Fruit fly (Drosophila melanogaster): ENCODE results near the gene Cip4.

- TF ChIP-seq CG8478 (optimal IDR thresholded peaks at IDR 0.05) (no peak), CTCF (optimal IDR thresholded peaks at IDR 0.05) (no peak)
Measured at dm6 chr3L:4322032-4322617, 41.8 kb downstream of the Cip4 start, which contains the start of gene CG15014.

Data from S2 (cell line).